Fruit fly (Drosophila melanogaster): Measurements from ENCODE around the gene CG1172.

dm6 chr3R:5371563-5371962 is 22.2 kb upstream of the CG1172 start, which contains the start of gene Polr2F:
- TF ChIP-seq CG12768 (GFP tag; optimal IDR thresholded peaks at IDR 0.05): peak; percentile 81
- TF ChIP-seq kay (GFP tag; ENCODE audit: borderline replicate concordance): no peak
- TF ChIP-seq Hr96 (GFP tag; optimal IDR thresholded peaks at IDR 0.05): peak; percentile 81
- peak; percentile 72 for TF ChIP-seq bab1 (GFP tag; optimal IDR thresholded peaks at IDR 0.05)
- no peak for TF ChIP-seq cnc (optimal IDR thresholded peaks at IDR 0.05)
- peak; percentile 93 for TF ChIP-seq CG1620 (GFP tag; optimal IDR thresholded peaks at IDR 0.05)
- TF ChIP-seq pad (GFP tag; optimal IDR thresholded peaks at IDR 0.05): peak; percentile 80
- peak; percentile 57 for TF ChIP-seq CG33017 (tag; optimal IDR thresholded peaks at IDR 0.05)
- peak; percentile 83 for TF ChIP-seq CG5204 (GFP tag; optimal IDR thresholded peaks at IDR 0.05)
- TF ChIP-seq CG14711 (tag; optimal IDR thresholded peaks at IDR 0.05): peak; percentile 68
